Worm (Caenorhabditis elegans) whole organism, L4/young adult: ENCODE measurements around the gene H23N18.6.

Experiments
- W03F9.2 ChIP-seq: fragments of 150-350 bp; optimal IDR thresholded peaks from 2 replicates; lab custom pipeline; 2014; ENCODE audit warnings: missing biosample characterization, missing genetic modification characterization
- dao-5 ChIP-seq: sonication (generic microtip); optimal IDR thresholded peaks from 2 replicates; lab custom pipeline; 2016; ENCODE audit warnings: missing genotype, missing genetic modification characterization, moderate library complexity, missing compliant biosample characterization
- him-1 ChIP-seq: sonication (generic microtip); optimal IDR thresholded peaks from 2 replicates; lab custom pipeline; 2016; ENCODE audit warnings: missing genotype, missing genetic modification reagents, missing genetic modification characterization, missing compliant biosample characterization

DNA sequence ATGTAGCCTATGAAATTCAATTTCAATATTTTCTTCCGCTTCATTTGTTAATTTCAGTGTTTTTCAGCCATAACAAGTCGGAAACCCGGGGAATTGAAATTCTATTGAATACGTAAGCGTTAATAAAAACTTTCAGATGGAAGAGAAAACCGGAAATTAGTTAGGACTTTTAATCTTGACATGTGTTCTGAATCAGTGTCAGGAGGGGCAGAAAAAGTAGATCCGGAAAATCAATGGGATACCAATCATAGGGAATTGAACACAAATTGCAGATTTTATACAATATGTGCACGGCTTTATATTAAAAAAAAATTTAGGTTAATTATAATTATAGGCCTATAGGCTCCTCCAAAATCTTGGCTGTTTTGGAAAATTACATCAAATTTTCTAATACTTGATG is 50.5 kb downstream of the H23N18.6 start:
- TF ChIP-seq W03F9.2 (tag; lab: Kevin White, UChicago): no peak
- TF ChIP-seq dao-5 (tag; lab: Kevin White, UChicago): no peak
- TF ChIP-seq him-1 (tag; lab: Kevin White, UChicago): no peak
